Fruit fly (Drosophila melanogaster) whole organism, prepupa: ENCODE data around the gene CG6937.

ENCODE experiments used
- Blimp-1 ChIP-seq: fragments of 200-800 bp; sonication (Bioruptor generic); optimal IDR thresholded peaks from 3 replicates; lab custom pipeline; 2017; ENCODE audit warnings: missing biosample characterization, missing genetic modification characterization, mild to moderate bottlenecking, moderate library complexity, missing genetic modification reagents
- CG10631 ChIP-seq: fragments of 200-800 bp; sonication (Bioruptor generic); optimal IDR thresholded peaks from 2 replicates; lab custom pipeline; 2016; ENCODE audit warnings: missing biosample characterization, missing genetic modification characterization
- CG10669 ChIP-seq: fragments of 200-800 bp; sonication (Bioruptor generic); optimal IDR thresholded peaks from 3 replicates; lab custom pipeline; 2018; ENCODE audit warnings: missing biosample characterization, mild to moderate bottlenecking, missing genetic modification characterization, moderate library complexity
- CG11762 ChIP-seq: fragments of 200-800 bp; sonication (Bioruptor generic); optimal IDR thresholded peaks from 3 replicates; lab custom pipeline; 2016; ENCODE audit warnings: missing biosample characterization, missing genetic modification characterization; ENCODE audit not compliant: insufficient read depth
- CG11902 ChIP-seq: fragments of 200-800 bp; sonication (Bioruptor generic); optimal IDR thresholded peaks from 3 replicates; lab custom pipeline; 2016; ENCODE audit warnings: missing biosample characterization, missing genetic modification characterization
- CG15336 ChIP-seq: fragments of 200-800 bp; sonication (Bioruptor generic); IDR thresholded peaks from 2 replicates; pipeline ENCODE4 v1.3.6; 2022; ENCODE audit warnings: missing biosample characterization, missing genetic modification characterization
- CG1621 ChIP-seq: fragments of 200-800 bp; sonication (Bioruptor generic); optimal IDR thresholded peaks from 3 replicates; lab custom pipeline; 2018; ENCODE audit warnings: missing biosample characterization, mild to moderate bottlenecking, missing genetic modification characterization
- CG16779 ChIP-seq: fragments of 200-800 bp; sonication (Bioruptor generic); optimal IDR thresholded peaks from 3 replicates; lab custom pipeline; 2017; ENCODE audit warnings: missing biosample characterization, mild to moderate bottlenecking, missing genetic modification characterization
- CG3032 ChIP-seq: fragments of 200-800 bp; optimal IDR thresholded peaks from 2 replicates; lab custom pipeline; 2019; ENCODE audit warnings: missing biosample characterization, mild to moderate bottlenecking, missing genetic modification characterization, moderate library complexity
- CG31627 ChIP-seq: fragments of 200-800 bp; sonication (Bioruptor generic); optimal IDR thresholded peaks from 3 replicates; lab custom pipeline; 2016; ENCODE audit warnings: missing biosample characterization, missing genetic modification characterization
- CG3919 ChIP-seq: fragments of 200-800 bp; sonication (Bioruptor generic); optimal IDR thresholded peaks from 3 replicates; lab custom pipeline; 2016; ENCODE audit warnings: missing biosample characterization, missing genetic modification characterization
- CG4318 ChIP-seq: fragments of 200-800 bp; sonication (Bioruptor generic); optimal IDR thresholded peaks from 3 replicates; lab custom pipeline; 2017; ENCODE audit warnings: missing biosample characterization, mild to moderate bottlenecking, missing genetic modification characterization
- CG6163 ChIP-seq: fragments of 200-800 bp; sonication (Bioruptor generic); IDR thresholded peaks from 3 replicates; pipeline ENCODE4 v1.3.6; 2022; ENCODE audit warnings: missing biosample characterization, missing genetic modification characterization
- CG6276 ChIP-seq: fragments of 200-800 bp; sonication (Bioruptor generic); optimal IDR thresholded peaks from 2 replicates; lab custom pipeline; 2017; ENCODE audit warnings: missing biosample characterization, mild to moderate bottlenecking, missing genetic modification characterization
- CG6808 ChIP-seq: fragments of 200-800 bp; sonication (Bioruptor generic); optimal IDR thresholded peaks from 3 replicates; lab custom pipeline; 2017; ENCODE audit warnings: missing biosample characterization, missing genetic modification characterization, mild to moderate bottlenecking, moderate library complexity, missing genetic modification reagents
- CG6854 ChIP-seq: fragments of 200-800 bp; sonication (Bioruptor generic); optimal IDR thresholded peaks from 2 replicates; lab custom pipeline; 2017; ENCODE audit warnings: missing biosample characterization, mild to moderate bottlenecking, missing genetic modification characterization
- CG7368 ChIP-seq: fragments of 200-800 bp; sonication (Bioruptor generic); optimal IDR thresholded peaks from 3 replicates; lab custom pipeline; 2016; ENCODE audit warnings: missing biosample characterization, missing genetic modification characterization
- CG8319 ChIP-seq: fragments of 200-800 bp; sonication (Bioruptor generic); optimal IDR thresholded peaks from 3 replicates; lab custom pipeline; 2016; ENCODE audit warnings: missing biosample characterization, missing genetic modification characterization
- CG8632 ChIP-seq: fragments of 200-800 bp; sonication (Bioruptor generic); optimal IDR thresholded peaks from 3 replicates; lab custom pipeline; 2016; ENCODE audit warnings: missing biosample characterization, missing genetic modification characterization
- Eip75B ChIP-seq: fragments of 200-800 bp; sonication (Bioruptor generic); optimal IDR thresholded peaks from 3 replicates; lab custom pipeline; 2016; ENCODE audit warnings: missing biosample characterization, missing genetic modification characterization
- Eip78C ChIP-seq: fragments of 200-800 bp; sonication (Bioruptor generic); peaks from one replicate; lab custom pipeline; 2016; ENCODE audit warnings: missing biosample characterization, missing genetic modification characterization
- Eip93F ChIP-seq: fragments of 200-800 bp; sonication (Bioruptor generic); optimal IDR thresholded peaks from 2 replicates; lab custom pipeline; 2016; ENCODE audit warnings: missing biosample characterization, mild to moderate bottlenecking, missing genetic modification characterization
- Ets21C ChIP-seq: fragments of 200-800 bp; sonication (Bioruptor generic); optimal IDR thresholded peaks from 3 replicates; lab custom pipeline; 2016; ENCODE audit warnings: missing biosample characterization, missing genetic modification characterization
- Gug ChIP-seq: fragments of 200-800 bp; sonication (Bioruptor generic); IDR thresholded peaks from 2 replicates; pipeline ENCODE4 v1.3.6; 2022; ENCODE audit warnings: missing biosample characterization, missing genetic modification characterization
- Hr38 ChIP-seq: sonication (Bioruptor generic); optimal IDR thresholded peaks from 2 replicates; lab custom pipeline; 2016; ENCODE audit warnings: missing biosample characterization, missing genetic modification characterization
- Hr4 ChIP-seq: fragments of 200-800 bp; sonication (Bioruptor generic); optimal IDR thresholded peaks from 3 replicates; lab custom pipeline; 2016; ENCODE audit warnings: missing biosample characterization, missing genetic modification characterization
- Lpt ChIP-seq: fragments of 200-800 bp; sonication (Bioruptor generic); optimal IDR thresholded peaks from 3 replicates; lab custom pipeline; 2016; ENCODE audit warnings: missing biosample characterization, missing genetic modification characterization
- OdsH ChIP-seq: fragments of 200-800 bp; sonication (Bioruptor generic); optimal IDR thresholded peaks from 3 replicates; lab custom pipeline; 2016; ENCODE audit warnings: missing biosample characterization, missing genetic modification characterization
- Sox15 ChIP-seq: fragments of 200-800 bp; sonication (Bioruptor generic); optimal IDR thresholded peaks from 3 replicates; lab custom pipeline; 2016; ENCODE audit warnings: missing biosample characterization, missing genetic modification characterization
- cyc ChIP-seq: fragments of 200-800 bp; sonication (Bioruptor generic); optimal IDR thresholded peaks from 3 replicates; lab custom pipeline; 2016; ENCODE audit warnings: missing biosample characterization, missing genetic modification characterization
- dac ChIP-seq: fragments of 200-800 bp; sonication (Bioruptor generic); optimal IDR thresholded peaks from 2 replicates; lab custom pipeline; 2017; ENCODE audit warnings: missing biosample characterization, mild to moderate bottlenecking, missing genetic modification characterization
- dsx ChIP-seq: fragments of 200-800 bp; optimal IDR thresholded peaks from 3 replicates; lab custom pipeline; 2019; ENCODE audit warnings: missing biosample characterization, mild to moderate bottlenecking, missing genetic modification characterization, moderate library complexity; ENCODE audit not compliant: poor library complexity, severe bottlenecking
- esn ChIP-seq: fragments of 200-800 bp; sonication (Bioruptor generic); optimal IDR thresholded peaks from 2 replicates; lab custom pipeline; 2016; ENCODE audit warnings: missing biosample characterization, mild to moderate bottlenecking, missing genetic modification characterization, moderate library complexity
- fd59A ChIP-seq: fragments of 200-800 bp; sonication (Bioruptor generic); optimal IDR thresholded peaks from 2 replicates; lab custom pipeline; 2017; ENCODE audit warnings: missing biosample characterization, mild to moderate bottlenecking, missing genetic modification characterization, missing genetic modification reagents
- fd85E ChIP-seq: fragments of 200-800 bp; sonication (Bioruptor generic); optimal IDR thresholded peaks from 3 replicates; lab custom pipeline; 2016; ENCODE audit warnings: missing biosample characterization, missing genetic modification characterization
- pdm3 ChIP-seq: fragments of 200-800 bp; sonication (Bioruptor generic); optimal IDR thresholded peaks from 3 replicates; lab custom pipeline; 2016; ENCODE audit warnings: missing biosample characterization, missing genetic modification characterization
- salr ChIP-seq, 2 experiments: fragments of 200-800 bp; sonication (Bioruptor generic); optimal IDR thresholded peaks; 3 replicates each; lab custom pipeline; 2016 to 2018; ENCODE audit warnings: missing biosample characterization in 2 of 2, missing genetic modification characterization in 2 of 2, mild to moderate bottlenecking in 1 of 2
- spab ChIP-seq: fragments of 200-800 bp; sonication (Bioruptor generic); optimal IDR thresholded peaks from 2 replicates; lab custom pipeline; 2017; ENCODE audit warnings: missing biosample characterization, mild to moderate bottlenecking, missing genetic modification characterization, missing genetic modification reagents
- ss ChIP-seq, 2 experiments: fragments of 200-800 bp; sonication (Bioruptor generic); optimal IDR thresholded peaks; 2 replicates in 1 of 2; 3 replicates in 1 of 2; lab custom pipeline; 2017 to 2018; ENCODE audit warnings: mild to moderate bottlenecking in 2 of 2, missing biosample characterization in 2 of 2, missing genetic modification characterization in 2 of 2, moderate library complexity in 1 of 2
- svp ChIP-seq: fragments of 200-800 bp; sonication (Bioruptor generic); peaks from one replicate; lab custom pipeline; 2016; ENCODE audit warnings: missing biosample characterization, missing genetic modification characterization
- topi ChIP-seq: fragments of 200-800 bp; sonication (Bioruptor generic); optimal IDR thresholded peaks from 3 replicates; lab custom pipeline; 2016; ENCODE audit warnings: missing biosample characterization, missing genetic modification characterization

Gene CG6937

dm6 chr3R:22597344-22597954 lies 12.9 kb downstream of the CG6937 start (continued):
- TF ChIP-seq OdsH (GFP tag; lab: Kevin White, UChicago) (no peak), CG6163 (GFP tag; lab: Robert Waterston, UW) (peak; percentile 91), CG8319 (no peak), Blimp-1 (GFP tag; lab: Kevin White, UChicago) (peak; percentile 24), CG16779 (tag; lab: Kevin White, UChicago) (peak; percentile 40), ss (GFP tag; optimal IDR thresholded peaks at IDR 0.05; lab: Kevin White, UChicago) (no peak), topi (GFP tag; lab: Kevin White, UChicago) (no peak), CG4318 (no peak), CG11762 (GFP tag; lab: Kevin White, UChicago) (peak; percentile 48), cyc (GFP tag; lab: Kevin White, UChicago) (no peak), CG3919 (GFP tag; lab: Kevin White, UChicago) (peak; percentile 68), CG10631 (GFP tag; lab: Kevin White, UChicago) (no peak), fd59A (GFP tag; lab: Kevin White, UChicago) (no peak), salr (GFP tag; optimal IDR thresholded peaks at IDR 0.05; lab: Kevin White, UChicago) (peak in 1 of 2 experiments; percentile 21), Lpt (GFP tag; lab: Kevin White, UChicago) (peak; percentile 65), CG7368 (GFP tag; lab: Kevin White, UChicago) (peak; percentile 37), Gug (GFP tag; lab: Robert Waterston, UW) (peak; percentile 77), Eip78C (GFP tag; lab: Kevin White, UChicago) (no peak), CG15336 (GFP tag; lab: Robert Waterston, UW) (peak; percentile 91), dac (GFP tag; lab: Kevin White, UChicago) (peak; percentile 76), Hr4 (no peak), Eip93F (GFP tag; lab: Kevin White, UChicago) (no peak), CG8632 (GFP tag; lab: Kevin White, UChicago) (no peak), CG1621 (tag; lab: Kevin White, UChicago) (no peak), CG31627 (GFP tag; lab: Kevin White, UChicago) (no peak)

- TF ChIP-seq CG1621 (tag; lab: Kevin White, UChicago) (no peak), CG6854 (GFP tag; lab: Kevin White, UChicago) (no peak), pdm3 (no peak), CG11762 (GFP tag; lab: Kevin White, UChicago) (no peak), CG10631 (GFP tag; lab: Kevin White, UChicago) (no peak), cyc (GFP tag; lab: Kevin White, UChicago) (no peak), CG16779 (tag; lab: Kevin White, UChicago) (no peak), Hr38 (GFP tag; lab: Kevin White, UChicago) (no peak), Blimp-1 (GFP tag; lab: Kevin White, UChicago) (no peak), CG15336 (GFP tag; lab: Robert Waterston, UW) (no peak), spab (GFP tag; lab: Kevin White, UChicago) (no peak), CG11902 (GFP tag; lab: Kevin White, UChicago) (no peak), Gug (GFP tag; lab: Robert Waterston, UW) (no peak), esn (no peak)
Measured at dm6 chr3R:22598759-22599158, 14.2 kb downstream of the CG6937 start.

dm6 chr3R:22602783-22603182 lies 18.2 kb downstream of the CG6937 start:
- no peak for TF ChIP-seq fd85E (GFP tag; lab: Kevin White, UChicago)
- no peak for TF ChIP-seq dac (GFP tag; lab: Kevin White, UChicago)
- TF ChIP-seq CG6808, result no peak
- TF ChIP-seq CG6854 (GFP tag; lab: Kevin White, UChicago), result no peak
- TF ChIP-seq CG7368 (GFP tag; lab: Kevin White, UChicago), result no peak
- TF ChIP-seq CG8319, result no peak
- TF ChIP-seq CG10669 (GFP tag; lab: Kevin White, UChicago), result no peak
- TF ChIP-seq svp (GFP tag; lab: Kevin White, UChicago), result no peak
- no peak for TF ChIP-seq Eip75B
- TF ChIP-seq CG1621 (tag; lab: Kevin White, UChicago), result no peak
- no peak for TF ChIP-seq CG11902 (GFP tag; lab: Kevin White, UChicago)
- TF ChIP-seq Ets21C (GFP tag; lab: Kevin White, UChicago), result no peak
- TF ChIP-seq ss (GFP tag; optimal IDR thresholded peaks at IDR 0.05; lab: Kevin White, UChicago), result no peak
- no peak for TF ChIP-seq fd59A (GFP tag; lab: Kevin White, UChicago)
- TF ChIP-seq Sox15 (GFP tag; lab: Kevin White, UChicago), result no peak
- TF ChIP-seq CG3032 (tag; lab: Kevin White, UChicago), result no peak
- no peak for TF ChIP-seq spab (GFP tag; lab: Kevin White, UChicago)
- no peak for TF ChIP-seq dsx (GFP tag; lab: Kevin White, UChicago)
- no peak for TF ChIP-seq CG6276 (GFP tag; lab: Kevin White, UChicago)
